Worm (Caenorhabditis elegans): ENCODE results near the gene T10B5.10.

ce11 chrV:1868596-1869263 is 12.7 kb upstream of the T10B5.10 start, which contains the start of gene knl-3:
- TF ChIP-seq pha-4 (tag; optimal IDR thresholded peaks at IDR 0.05) (no peak), rnt-1 (tag; optimal IDR thresholded peaks at IDR 0.05) (peak; percentile 53), elt-2 (tag; optimal IDR thresholded peaks at IDR 0.05) (peak; percentile 77), ceh-31 (tag; optimal IDR thresholded peaks at IDR 0.05) (peak; percentile 80), zip-5 (tag; optimal IDR thresholded peaks at IDR 0.05) (no peak), fkh-10 (GFP tag; optimal IDR thresholded peaks at IDR 0.05) (peak; percentile 49), pqm-1 (tag; optimal IDR thresholded peaks at IDR 0.05) (no peak), ceh-30 (tag; optimal IDR thresholded peaks at IDR 0.05) (peak; percentile 67)
